Fruit fly (Drosophila melanogaster): ENCODE results near the gene CD98hc.

- no peak for TF ChIP-seq psq (optimal IDR thresholded peaks at IDR 0.05)
- no peak for TF ChIP-seq Myc (optimal IDR thresholded peaks at IDR 0.05)
- no peak for TF ChIP-seq ttk (optimal IDR thresholded peaks at IDR 0.05)
These were observed at the start of gene CD98hc, which contains the start of gene Os-C for dm6 chr3R:7978379-7979009.
